Fruit fly (Drosophila melanogaster) whole organism: ENCODE results near the gene CG14664.

Experiments
- Dll ChIP-seq: fragments of >200 bp; optimal IDR thresholded peaks from 2 replicates; lab custom pipeline; 2017
- pan ChIP-seq: fragments of >200 bp; optimal IDR thresholded peaks from 2 replicates; lab custom pipeline; 2017
- psq ChIP-seq: fragments of >200 bp; optimal IDR thresholded peaks from 2 replicates; lab custom pipeline; 2017
- usp ChIP-seq: fragments of >200 bp; optimal IDR thresholded peaks from 2 replicates; lab custom pipeline; 2017; ENCODE audit warnings: missing biosample characterization, missing genetic modification characterization, mixed read lengths

dm6 chr3R:5208115-5208365 lies 15.9 kb upstream of the CG14664 start:
- no peak for TF ChIP-seq pan (lab: Kevin White, UChicago)
- TF ChIP-seq usp (GFP tag; lab: Kevin White, UChicago): no peak
- no peak for TF ChIP-seq Dll
- no peak for TF ChIP-seq psq (lab: Kevin White, UChicago)
